Fruit fly (Drosophila melanogaster) whole organism, embryonic: Measurements from ENCODE around the gene CHES-1-like.

Experiments used
- Adf1 ChIP-seq: fragments of 200-800 bp; sonication (Bioruptor generic); IDR thresholded peaks from 2 replicates; pipeline ENCODE4 v1.3.6; 2022; ENCODE audit warnings: missing biosample characterization, missing genetic modification characterization
- Aef1 ChIP-seq: fragments of 200-800 bp; sonication (Bioruptor generic); IDR thresholded peaks from 3 replicates; pipeline ENCODE4 v1.3.6; 2022; ENCODE audit warnings: missing biosample characterization, missing genetic modification characterization
- Antp ChIP-seq: fragments of 200-800 bp; sonication (Bioruptor generic); optimal IDR thresholded peaks from 3 replicates; lab custom pipeline; 2016; ENCODE audit warnings: missing biosample characterization, missing genetic modification characterization
- CG10147 ChIP-seq: fragments of 200-800 bp; sonication (Bioruptor generic); optimal IDR thresholded peaks from 2 replicates; lab custom pipeline; 2019; ENCODE audit warnings: missing biosample characterization, mild to moderate bottlenecking, missing genetic modification characterization, moderate library complexity
- CG10267 ChIP-seq: fragments of 200-800 bp; sonication (Bioruptor generic); optimal IDR thresholded peaks from 2 replicates; lab custom pipeline; 2018; ENCODE audit warnings: missing biosample characterization, mild to moderate bottlenecking, missing genetic modification characterization, moderate library complexity
- CG10321 ChIP-seq: fragments of 200-800 bp; sonication (Bioruptor generic); IDR thresholded peaks from 2 replicates; pipeline ENCODE4 v1.3.6; 2022; ENCODE audit warnings: missing biosample characterization, missing genetic modification characterization
- CG11093 ChIP-seq: fragments of 200-800 bp; sonication (Bioruptor generic); IDR thresholded peaks from 3 replicates; pipeline ENCODE4 v1.3.6; 2022; ENCODE audit warnings: missing biosample characterization, missing genetic modification characterization
- CG11456 ChIP-seq: fragments of 200-800 bp; sonication (Bioruptor generic); IDR thresholded peaks from 3 replicates; pipeline ENCODE4 v1.3.6; 2022; ENCODE audit warnings: missing biosample characterization, missing genetic modification characterization
- CG11695 ChIP-seq: fragments of 200-800 bp; sonication (Bioruptor generic); IDR thresholded peaks from 3 replicates; pipeline ENCODE4 v1.3.6; 2022; ENCODE audit warnings: missing biosample characterization, missing genetic modification characterization
- CG18476 ChIP-seq: fragments of 200-800 bp; sonication (Bioruptor generic); optimal IDR thresholded peaks from 2 replicates; lab custom pipeline; 2016; ENCODE audit warnings: missing biosample characterization, mild to moderate bottlenecking, missing genetic modification characterization
- CG2889 ChIP-seq: fragments of 200-800 bp; sonication (Bioruptor generic); IDR thresholded peaks from 3 replicates; pipeline ENCODE4 v1.3.6; 2022; ENCODE audit warnings: missing biosample characterization, missing genetic modification characterization
- CG3407 ChIP-seq: fragments of 200-800 bp; sonication (Bioruptor generic); optimal IDR thresholded peaks from 2 replicates; lab custom pipeline; 2018; ENCODE audit warnings: missing biosample characterization, mild to moderate bottlenecking, missing genetic modification characterization
- CG6272 ChIP-seq: fragments of 200-800 bp; sonication (Bioruptor generic); IDR thresholded peaks from 2 replicates; pipeline ENCODE4 v1.3.6; 2022; ENCODE audit warnings: missing biosample characterization, missing genetic modification characterization
- CG6813 ChIP-seq: fragments of 200-800 bp; sonication (Bioruptor generic); optimal IDR thresholded peaks from 2 replicates; lab custom pipeline; 2017; ENCODE audit warnings: missing biosample characterization, missing genetic modification characterization, mild to moderate bottlenecking, moderate library complexity, missing genetic modification reagents
- CG7839 ChIP-seq: fragments of 200-800 bp; sonication (Bioruptor generic); optimal IDR thresholded peaks from 3 replicates; lab custom pipeline; 2018; ENCODE audit warnings: missing biosample characterization, mild to moderate bottlenecking, missing genetic modification characterization, moderate library complexity
- Camta ChIP-seq: fragments of 200-800 bp; sonication (Bioruptor generic); optimal IDR thresholded peaks from 2 replicates; lab custom pipeline; 2016; ENCODE audit warnings: missing biosample characterization, missing genetic modification characterization
- CrebB ChIP-seq: fragments of 200-800 bp; sonication (Bioruptor generic); optimal IDR thresholded peaks from 3 replicates; lab custom pipeline; 2018; ENCODE audit warnings: missing biosample characterization, mild to moderate bottlenecking, missing genetic modification characterization
- Dip3 ChIP-seq: fragments of 200-800 bp; sonication (Bioruptor generic); optimal IDR thresholded peaks from 3 replicates; lab custom pipeline; 2016; ENCODE audit warnings: missing biosample characterization, missing genetic modification characterization
- ERR ChIP-seq: fragments of 200-800 bp; sonication (Bioruptor generic); optimal IDR thresholded peaks from 2 replicates; lab custom pipeline; 2016; ENCODE audit warnings: missing biosample characterization, missing genetic modification characterization
- GATAe ChIP-seq: fragments of 200-800 bp; sonication (Bioruptor generic); conservative IDR thresholded peaks from 2 replicates; pipeline ENCODE4 v1.3.6; 2022; ENCODE audit warnings: missing biosample characterization, missing genetic modification characterization
- Gsc ChIP-seq: fragments of 200-800 bp; sonication (Bioruptor generic); IDR thresholded peaks from 2 replicates; pipeline ENCODE4 v1.3.6; 2022; ENCODE audit warnings: missing biosample characterization, missing genetic modification characterization
- Gug ChIP-seq: fragments of 200-800 bp; sonication (Bioruptor generic); IDR thresholded peaks from 4 replicates; pipeline ENCODE4 v1.3.6; 2022; ENCODE audit warnings: missing biosample characterization, missing genetic modification characterization
- H15 ChIP-seq: fragments of 200-800 bp; sonication (Bioruptor generic); IDR thresholded peaks from 3 replicates; pipeline ENCODE4 v1.3.6; 2022; ENCODE audit warnings: missing biosample characterization, missing genetic modification characterization
- Hr3 ChIP-seq: fragments of 200-800 bp; sonication (Bioruptor generic); optimal IDR thresholded peaks from 3 replicates; lab custom pipeline; 2016; ENCODE audit warnings: missing biosample characterization, missing genetic modification characterization
- Hsf ChIP-seq: fragments of 200-800 bp; sonication (Bioruptor generic); optimal IDR thresholded peaks from 3 replicates; lab custom pipeline; 2016; ENCODE audit warnings: missing biosample characterization, missing genetic modification characterization
- Mrtf ChIP-seq: fragments of 200-800 bp; sonication (Bioruptor generic); IDR thresholded peaks from 3 replicates; pipeline ENCODE4 v1.3.6; 2022; ENCODE audit warnings: missing biosample characterization, missing genetic modification characterization
- Myb ChIP-seq: fragments of 200-800 bp; sonication (Bioruptor generic); optimal IDR thresholded peaks from 2 replicates; lab custom pipeline; 2016; ENCODE audit warnings: missing biosample characterization, missing genetic modification characterization
- NK7.1 ChIP-seq: fragments of 200-800 bp; sonication (Bioruptor generic); optimal IDR thresholded peaks from 3 replicates; lab custom pipeline; 2016; ENCODE audit warnings: missing biosample characterization, missing genetic modification characterization
- Rx ChIP-seq: fragments of 200-800 bp; sonication (Bioruptor generic); IDR thresholded peaks from 2 replicates; pipeline ENCODE4 v1.3.6; 2022; ENCODE audit warnings: missing biosample characterization, missing genetic modification characterization
- Ssrp ChIP-seq: fragments of 200-800 bp; sonication (Bioruptor generic); optimal IDR thresholded peaks from 2 replicates; lab custom pipeline; 2018; ENCODE audit warnings: missing biosample characterization, mild to moderate bottlenecking, missing genetic modification characterization, moderate library complexity
- al ChIP-seq: fragments of 200-800 bp; sonication (Bioruptor generic); IDR thresholded peaks from 2 replicates; pipeline ENCODE4 v1.3.6; 2022; ENCODE audit warnings: missing biosample characterization, missing genetic modification characterization
- bsh ChIP-seq, 2 experiments: fragments of 200-800 bp; sonication (Bioruptor generic); optimal IDR thresholded peaks; 2 replicates each; lab custom pipeline; 2017 to 2018; ENCODE audit warnings: mild to moderate bottlenecking in 2 of 2, missing biosample characterization in 2 of 2, missing genetic modification characterization in 2 of 2, moderate library complexity in 1 of 2
- chinmo ChIP-seq: fragments of 200-800 bp; sonication (Bioruptor generic); IDR thresholded peaks from 4 replicates; pipeline ENCODE4 v1.3.6; 2022; ENCODE audit warnings: missing biosample characterization, missing genetic modification characterization; ENCODE audit not compliant: partially characterized antibody
- chn ChIP-seq: fragments of 200-800 bp; sonication (Bioruptor generic); optimal IDR thresholded peaks from 2 replicates; lab custom pipeline; 2016; ENCODE audit warnings: missing biosample characterization, missing genetic modification characterization
- crol ChIP-seq: fragments of 200-800 bp; sonication (Bioruptor generic); IDR thresholded peaks from 2 replicates; pipeline ENCODE4 v1.3.6; 2022; ENCODE audit warnings: missing biosample characterization, missing genetic modification characterization
- dysf ChIP-seq: fragments of 200-800 bp; sonication (Bioruptor generic); IDR thresholded peaks from 3 replicates; pipeline ENCODE4 v1.3.6; 2022; ENCODE audit warnings: missing biosample characterization, missing genetic modification characterization
- ems ChIP-seq: fragments of 200-800 bp; sonication (Bioruptor generic); optimal IDR thresholded peaks from 3 replicates; lab custom pipeline; 2016; ENCODE audit warnings: missing biosample characterization, missing genetic modification characterization
- esg ChIP-seq: fragments of 200-800 bp; sonication (Bioruptor generic); conservative IDR thresholded peaks from 2 replicates; pipeline ENCODE4 v1.3.6; 2022; ENCODE audit warnings: missing biosample characterization, missing genetic modification characterization
- eve ChIP-seq, 2 experiments: fragments of >200 bp; optimal IDR thresholded peaks; 2 replicates each; lab custom pipeline; 2017; ENCODE audit warnings: missing biosample characterization in 2 of 2, missing genetic modification characterization in 2 of 2
- gce ChIP-seq: fragments of 200-800 bp; sonication (Bioruptor generic); IDR thresholded peaks from 3 replicates; pipeline ENCODE4 v1.3.6; 2022; ENCODE audit warnings: missing biosample characterization, missing genetic modification characterization
- gro ChIP-seq: fragments of 200-800 bp; sonication (Bioruptor generic); optimal IDR thresholded peaks from 2 replicates; lab custom pipeline; 2016; ENCODE audit warnings: missing biosample characterization, missing genetic modification characterization
- her ChIP-seq: fragments of 200-800 bp; sonication (Bioruptor generic); optimal IDR thresholded peaks from 2 replicates; lab custom pipeline; 2016; ENCODE audit warnings: missing biosample characterization, missing genetic modification characterization
- oc ChIP-seq: fragments of 200-800 bp; sonication (Bioruptor generic); optimal IDR thresholded peaks from 2 replicates; lab custom pipeline; 2018; ENCODE audit warnings: missing biosample characterization, mild to moderate bottlenecking, missing genetic modification characterization, moderate library complexity
- odd ChIP-seq: fragments of 200-800 bp; sonication (Bioruptor generic); optimal IDR thresholded peaks from 2 replicates; lab custom pipeline; 2017; ENCODE audit warnings: missing biosample characterization, mild to moderate bottlenecking, missing genetic modification characterization
- pho ChIP-seq: fragments of 200-800 bp; sonication (Bioruptor generic); optimal IDR thresholded peaks from 2 replicates; lab custom pipeline; 2016; ENCODE audit warnings: missing biosample characterization, missing genetic modification characterization
- repo ChIP-seq: fragments of 200-800 bp; sonication (Bioruptor generic); optimal IDR thresholded peaks from 2 replicates; lab custom pipeline; 2016; ENCODE audit warnings: missing biosample characterization, missing genetic modification characterization
- sens-2 ChIP-seq: fragments of 200-800 bp; sonication (Bioruptor generic); IDR thresholded peaks from 2 replicates; pipeline ENCODE4 v1.3.6; 2022; ENCODE audit warnings: missing biosample characterization, missing genetic modification characterization
- sisA ChIP-seq: fragments of 200-800 bp; sonication (Bioruptor generic); IDR thresholded peaks from 2 replicates; pipeline ENCODE4 v1.3.6; 2022; ENCODE audit warnings: missing biosample characterization, missing genetic modification characterization
- unpg ChIP-seq: fragments of 200-800 bp; sonication (Bioruptor generic); optimal IDR thresholded peaks from 3 replicates; lab custom pipeline; 2018; ENCODE audit warnings: missing biosample characterization, mild to moderate bottlenecking, missing genetic modification characterization, moderate library complexity

Gene CHES-1-like

dm6 chrX:7703001-7703864 lies 6.0 kb downstream of the CHES-1-like start (continued):
- TF ChIP-seq NK7.1 (GFP tag; lab: Kevin White, UChicago) = peak; percentile 82
- peak; percentile 18 for TF ChIP-seq pho (GFP tag; lab: Kevin White, UChicago)
- TF ChIP-seq eve (GFP tag; optimal IDR thresholded peaks at IDR 0.05; lab: Kevin White, UChicago) = peak in 1 of 2 experiments; percentile 90
- peak; percentile 32 for TF ChIP-seq repo (GFP tag; lab: Kevin White, UChicago)
- peak; percentile 95 for TF ChIP-seq gro (GFP tag; lab: Kevin White, UChicago)
- peak; percentile 66 for TF ChIP-seq Dip3 (GFP tag; lab: Kevin White, UChicago)
- peak; percentile 55 for TF ChIP-seq Gsc (GFP tag; lab: Robert Waterston, UW)
- peak; percentile 31 for TF ChIP-seq Myb (GFP tag; lab: Kevin White, UChicago)
- peak; percentile 96 for TF ChIP-seq CG7839
- peak; percentile 61 for TF ChIP-seq CG2889
- TF ChIP-seq Camta (GFP tag; lab: Kevin White, UChicago) = peak; percentile 94
- TF ChIP-seq CG6272 (GFP tag; lab: Robert Waterston, UW) = peak; percentile 24; the same call in 1 of the 2 replicates
- TF ChIP-seq CG11695 (GFP tag; lab: Robert Waterston, UW) = peak; percentile 41; the same call in 2 of the 3 replicates
- peak; percentile 51 for TF ChIP-seq Gug
- peak; percentile 45 for TF ChIP-seq CG18476 (GFP tag; lab: Kevin White, UChicago)
- peak; percentile 20 for TF ChIP-seq CG3407 (GFP tag; lab: Kevin White, UChicago)
- TF ChIP-seq Aef1 = peak; percentile 52
- peak; percentile 22 to 46 for TF ChIP-seq bsh (GFP tag; optimal IDR thresholded peaks at IDR 0.05; lab: Kevin White, UChicago)
- TF ChIP-seq al = peak; percentile 44
- peak; percentile 64 for TF ChIP-seq CG10147
- peak; percentile 92 for TF ChIP-seq Ssrp (tag; lab: Kevin White, UChicago)
- peak; percentile 51; the same call in 1 of the 3 replicates for TF ChIP-seq CG11093 (GFP tag; lab: Robert Waterston, UW)
- TF ChIP-seq ERR (GFP tag; lab: Kevin White, UChicago) = peak; percentile 93
- peak; percentile 56 for TF ChIP-seq Rx (GFP tag; lab: Robert Waterston, UW)
- TF ChIP-seq esg (GFP tag; lab: Robert Waterston, UW) = peak; percentile 38; the same call in 1 of the 2 replicates
- peak; percentile 13 for TF ChIP-seq Hsf (GFP tag; lab: Kevin White, UChicago)
- peak; percentile 91 for TF ChIP-seq chinmo
- peak; percentile 94 for TF ChIP-seq Antp (GFP tag; lab: Kevin White, UChicago)
- TF ChIP-seq oc (tag; lab: Kevin White, UChicago) = peak; percentile 48
- peak; percentile 36 for TF ChIP-seq chn (GFP tag; lab: Kevin White, UChicago)
- TF ChIP-seq odd = peak; percentile 47
- 0 out of 2 replicates have a peak, but pooled peaks have one; percentile 19 for TF ChIP-seq GATAe (GFP tag; lab: Robert Waterston, UW)
- peak; percentile 87 for TF ChIP-seq Adf1
- TF ChIP-seq ems (GFP tag; lab: Kevin White, UChicago) = peak; percentile 4
- peak; percentile 32; the same call in 2 of the 3 replicates for TF ChIP-seq H15 (GFP tag; lab: Robert Waterston, UW)
- TF ChIP-seq Hr3 (GFP tag; lab: Kevin White, UChicago) = peak; percentile 13
- peak; percentile 59 for TF ChIP-seq CG6813 (GFP tag; lab: Kevin White, UChicago)
- peak; percentile 93 for TF ChIP-seq crol (GFP tag; lab: Robert Waterston, UW)
- TF ChIP-seq CrebB (tag; lab: Kevin White, UChicago) = peak; percentile 69
- peak; percentile 56; the same call in 1 of the 2 replicates for TF ChIP-seq CG10321 (GFP tag; lab: Robert Waterston, UW)
- peak; percentile 32; the same call in 1 of the 2 replicates for TF ChIP-seq sens-2 (GFP tag; lab: Robert Waterston, UW)
- TF ChIP-seq sisA (GFP tag; lab: Robert Waterston, UW) = peak; percentile 78
- TF ChIP-seq dysf (GFP tag; lab: Robert Waterston, UW) = peak; percentile 76
- peak; percentile 58 for TF ChIP-seq unpg
- TF ChIP-seq Mrtf (GFP tag; lab: Robert Waterston, UW) = peak; percentile 73
- TF ChIP-seq CG11456 (GFP tag; lab: Robert Waterston, UW) = peak; percentile 75
- TF ChIP-seq her (GFP tag; lab: Kevin White, UChicago) = peak; percentile 66
- peak; percentile 63 for TF ChIP-seq gce (GFP tag; lab: Robert Waterston, UW)
- peak; percentile 7 for TF ChIP-seq CG10267 (tag; lab: Kevin White, UChicago)
